Worm (Caenorhabditis elegans) whole organism, L2 larva: ENCODE data around the gene col-68.

Source experiments
- F13H6.1 ChIP-seq: sonication (generic microtip); optimal IDR thresholded peaks from 2 replicates; lab custom pipeline; 2016; ENCODE audit warnings: missing genetic modification characterization, missing compliant biosample characterization
- ceh-16 ChIP-seq: fragments of 150-350 bp; optimal IDR thresholded peaks from 2 replicates; lab custom pipeline; 2014; ENCODE audit warnings: missing biosample characterization, missing genetic modification characterization
- elt-3 ChIP-seq: sonication (generic microtip); optimal IDR thresholded peaks from 2 replicates; lab custom pipeline; 2017; ENCODE audit warnings: missing biosample characterization, missing genetic modification characterization
- fos-1 ChIP-seq: fragments of 150-350 bp; optimal IDR thresholded peaks from 2 replicates; lab custom pipeline; 2014; ENCODE audit warnings: missing biosample characterization, missing genetic modification characterization
- gmeb-1 ChIP-seq: fragments of 150-350 bp; optimal IDR thresholded peaks from 2 replicates; lab custom pipeline; 2014; ENCODE audit warnings: missing biosample characterization, missing genetic modification characterization
- lin-11 ChIP-seq: fragments of 150-350 bp; sonication (generic microtip); optimal IDR thresholded peaks from 2 replicates; lab custom pipeline; 2014; ENCODE audit warnings: missing biosample characterization, missing genetic modification characterization, inconsistent platforms, mixed read lengths
- lsy-2 ChIP-seq, 2 experiments: fragments of 150-350 bp in 1 of 2; sonication (generic microtip) in 1 of 2; optimal IDR thresholded peaks; 2 replicates each; lab custom pipeline; 2014 to 2017; ENCODE audit warnings: missing biosample characterization in 2 of 2, missing genetic modification characterization in 2 of 2
- nhr-10 ChIP-seq: sonication (generic microtip); optimal IDR thresholded peaks from 2 replicates; lab custom pipeline; 2017; ENCODE audit warnings: missing biosample characterization, missing genetic modification characterization
- nhr-11 ChIP-seq: fragments of 150-350 bp; optimal IDR thresholded peaks from 2 replicates; lab custom pipeline; 2014; ENCODE audit warnings: missing biosample characterization, missing genetic modification characterization
- nhr-12 ChIP-seq: fragments of 150-350 bp; optimal IDR thresholded peaks from 2 replicates; lab custom pipeline; 2014; ENCODE audit warnings: missing biosample characterization, missing genetic modification characterization
- nhr-77 ChIP-seq: fragments of 150-350 bp; optimal IDR thresholded peaks from 2 replicates; lab custom pipeline; 2014; ENCODE audit warnings: missing biosample characterization, missing genetic modification characterization
- sma-9 ChIP-seq, 2 experiments: fragments of 150-350 bp in 1 of 2; sonication (generic microtip) in 1 of 2; optimal IDR thresholded peaks; 2 replicates each; lab custom pipeline; 2014 to 2016; ENCODE audit warnings: missing genetic modification characterization in 2 of 2, mild to moderate bottlenecking in 1 of 2, missing biosample characterization in 1 of 2, missing compliant biosample characterization in 1 of 2, missing genetic modification reagents in 1 of 2, moderate library complexity in 1 of 2
- zag-1 ChIP-seq: fragments of 150-350 bp; optimal IDR thresholded peaks from 2 replicates; lab custom pipeline; 2014; ENCODE audit warnings: missing biosample characterization, missing genetic modification characterization
- ztf-11 ChIP-seq: sonication (generic microtip); optimal IDR thresholded peaks from 2 replicates; lab custom pipeline; 2017; ENCODE audit warnings: missing biosample characterization, missing genetic modification characterization
- ztf-4 ChIP-seq: fragments of 150-350 bp; optimal IDR thresholded peaks from 2 replicates; lab custom pipeline; 2014; ENCODE audit warnings: missing biosample characterization, missing genetic modification characterization

col-68 gene

DNA sequence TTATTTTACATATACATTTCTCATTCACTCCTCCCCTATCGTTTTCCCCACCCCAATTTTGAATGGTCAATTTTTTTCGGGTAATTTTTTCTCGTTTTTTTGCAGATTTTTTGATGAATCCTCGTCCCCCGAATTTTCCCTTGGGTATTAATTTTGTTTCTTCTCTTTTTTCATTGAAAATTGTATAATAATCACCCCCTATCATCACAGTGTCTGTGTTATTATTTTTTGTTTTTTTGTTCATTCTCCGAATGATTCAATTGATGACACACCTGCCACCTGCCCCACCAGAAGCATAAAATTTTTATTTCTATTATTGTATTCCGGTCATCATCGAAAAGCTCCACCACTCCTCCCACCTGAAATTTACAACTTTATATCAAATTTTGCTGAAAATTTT is 47.9 kb downstream of the col-68 start, which contains the start of gene T25D3.3:
Gene T25D3.3 (plus strand): TSS at position 301 of the 400 bp plus-strand sequence.
- TF ChIP-seq zag-1 (no peak), nhr-12 (tag; lab: Kevin White, UChicago) (no peak), F13H6.1 (tag; lab: Kevin White, UChicago) (no peak), ztf-11 (no peak), nhr-77 (tag; lab: Kevin White, UChicago) (no peak), ceh-16 (tag; lab: Kevin White, UChicago) (no peak), fos-1 (tag; lab: Kevin White, UChicago) (no peak), nhr-10 (no peak), elt-3 (tag; lab: Kevin White, UChicago) (no peak), lin-11 (tag; lab: Kevin White, UChicago) (no peak), sma-9 (GFP tag; optimal IDR thresholded peaks at IDR 0.05; lab: Kevin White, UChicago) (no peak), sma-9 (tag; optimal IDR thresholded peaks at IDR 0.05; lab: Kevin White, UChicago) (no peak), gmeb-1 (tag; lab: Kevin White, UChicago) (no peak), lsy-2 (tag; optimal IDR thresholded peaks at IDR 0.05; lab: Kevin White, UChicago) (no peak), ztf-4 (no peak), nhr-11 (no peak)
